Worm (Caenorhabditis elegans) whole organism, L4/young adult: ENCODE measurements around the gene R08D7.7.

Source experiments
- W03F9.2 ChIP-seq: fragments of 150-350 bp; optimal IDR thresholded peaks from 2 replicates; lab custom pipeline; 2014; ENCODE audit warnings: missing biosample characterization, missing genetic modification characterization
- him-1 ChIP-seq: sonication (generic microtip); optimal IDR thresholded peaks from 2 replicates; lab custom pipeline; 2016; ENCODE audit warnings: missing genotype, missing genetic modification reagents, missing genetic modification characterization, missing compliant biosample characterization

DNA sequence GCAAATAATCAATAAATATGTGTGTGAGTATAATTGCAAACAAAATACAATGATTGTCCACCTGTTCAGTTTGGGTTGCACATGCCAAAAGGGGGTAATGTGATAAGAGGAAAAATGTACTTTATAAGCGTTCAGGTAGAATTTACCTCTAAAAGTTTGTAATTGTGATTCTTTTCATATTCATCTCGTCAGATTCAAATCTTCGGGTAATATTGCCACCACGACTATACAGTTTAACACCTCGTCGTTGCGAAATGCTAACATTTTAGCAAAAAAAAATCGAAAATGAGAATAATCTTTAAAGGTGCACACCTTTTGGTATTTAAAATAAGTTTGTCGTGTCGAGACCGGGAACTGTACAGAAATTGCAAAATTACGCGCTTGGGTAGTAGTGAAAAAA, 53.3 kb downstream of the R08D7.7 start, which contains the start of gene nac-2:
- TF ChIP-seq W03F9.2 (tag; lab: Kevin White, UChicago) (no peak), him-1 (no peak)
